Worm (Caenorhabditis elegans): ENCODE data around the gene cpg-19.

Gene cpg-19

ce11 chrX:16590230-16590629, 31.4 kb upstream of the cpg-19 start (continued):
- TF ChIP-seq cebp-1 (GFP tag; IDR thresholded peaks at IDR 0.05) (no peak), cebp-1 (tag; optimal IDR thresholded peaks at IDR 0.05) (no peak), egl-44 (GFP tag; IDR thresholded peaks at IDR 0.05) (no peak)

DNA sequence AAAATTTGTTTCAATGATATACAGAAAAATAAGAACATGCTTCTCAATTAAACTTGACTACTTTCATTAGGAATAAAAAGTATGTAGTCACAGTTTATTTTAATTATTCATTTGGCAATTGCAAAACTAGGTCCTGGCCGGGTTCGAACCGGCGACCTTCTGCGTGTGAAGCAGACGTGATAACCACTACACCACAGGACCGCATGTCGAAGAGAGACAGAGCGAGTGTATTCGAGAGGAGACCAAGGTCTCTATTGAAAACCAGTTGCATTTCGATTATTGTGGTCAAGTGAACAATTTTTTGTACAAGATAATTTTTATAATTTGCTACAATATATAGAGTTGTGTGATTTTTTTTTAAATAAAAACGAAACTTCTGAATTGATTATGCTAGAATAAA, 30.8 kb upstream of the cpg-19 start:
- no peak for TF ChIP-seq hlh-26 (GFP tag; conservative IDR thresholded peaks at IDR 0.05)
- peak in 1 of 2 experiments; percentile 67 for TF ChIP-seq let-607 (tag; optimal IDR thresholded peaks at IDR 0.05)
- peak; percentile 50 for TF ChIP-seq mes-4 (tag; optimal IDR thresholded peaks at IDR 0.05)
- TF ChIP-seq mcd-1 (GFP tag; IDR thresholded peaks at IDR 0.05), result peak; percentile 45; the same call in 1 of the 2 replicates
- TF ChIP-seq athp-1 (tag; optimal IDR thresholded peaks at IDR 0.05), result peak; percentile 37
- 0 out of 2 replicates have a peak, but pooled peaks have one; percentile 15 for TF ChIP-seq ztf-28 (GFP tag; IDR thresholded peaks at IDR 0.05)
- no peak for TF ChIP-seq ama-1 (optimal IDR thresholded peaks at IDR 0.05)
- TF ChIP-seq ama-1 (GFP tag; optimal IDR thresholded peaks at IDR 0.05), result peak; percentile 14 to 90
- no peak for TF ChIP-seq Y79H2A.3 (GFP tag; conservative IDR thresholded peaks at IDR 0.05)
- no peak for TF ChIP-seq C17E4.6 (GFP tag; IDR thresholded peaks at IDR 0.05)
- TF ChIP-seq sea-2 (GFP tag; IDR thresholded peaks at IDR 0.05), result no peak
- no peak for TF ChIP-seq sptf-2 (GFP tag; optimal IDR thresholded peaks at IDR 0.05)
- peak; percentile 93 for TF ChIP-seq rpc-1 (optimal IDR thresholded peaks at IDR 0.05)
- TF ChIP-seq rpc-1 (tag; optimal IDR thresholded peaks at IDR 0.05), result peak; percentile 85
- no peak for TF ChIP-seq ets-4 (GFP tag; optimal IDR thresholded peaks at IDR 0.05)
- no peak for TF ChIP-seq bed-1 (GFP tag; IDR thresholded peaks at IDR 0.05)
- TF ChIP-seq dpl-1 (GFP tag; optimal IDR thresholded peaks at IDR 0.05), result no peak
- no peak for TF ChIP-seq F57C9.4 (tag; optimal IDR thresholded peaks at IDR 0.05)
- no peak for TF ChIP-seq F22D6.2 (tag; optimal IDR thresholded peaks at IDR 0.05)
- TF ChIP-seq Y67H2A.10 (GFP tag; conservative IDR thresholded peaks at IDR 0.05), result no peak
- TF ChIP-seq K11D2.4 (GFP tag; IDR thresholded peaks at IDR 0.05), result 0 out of 2 replicates have a peak, but pooled peaks have one; percentile 47
- TF ChIP-seq mxl-1 (tag; optimal IDR thresholded peaks at IDR 0.05), result peak; percentile 72
- TF ChIP-seq F39B2.1 (GFP tag; IDR thresholded peaks at IDR 0.05), result no peak
- TF ChIP-seq him-1 (tag; optimal IDR thresholded peaks at IDR 0.05), result peak; percentile 72
- 0 out of 2 replicates have a peak, but pooled peaks have one; percentile 23 for TF ChIP-seq egrh-3 (GFP tag; IDR thresholded peaks at IDR 0.05)
- peak; percentile 58 for TF ChIP-seq snpc-1.1 (tag; optimal IDR thresholded peaks at IDR 0.05; ENCODE audit: insufficient read depth)
- no peak for TF ChIP-seq C06A6.2 (GFP tag; conservative IDR thresholded peaks at IDR 0.05)
- TF ChIP-seq hmg-1.2 (GFP tag; IDR thresholded peaks at IDR 0.05), result peak; percentile 84
- no peak for TF ChIP-seq xnd-1 (tag; optimal IDR thresholded peaks at IDR 0.05)
- TF ChIP-seq snpc-1.3 (tag; optimal IDR thresholded peaks at IDR 0.05; ENCODE audit: insufficient read depth), result peak; percentile 76
- TF ChIP-seq F37B4.10 (GFP tag; IDR thresholded peaks at IDR 0.05), result no peak
- peak; percentile 92 for TF ChIP-seq B0261.1 (tag; optimal IDR thresholded peaks at IDR 0.05)
- peak; percentile 26 for TF ChIP-seq efl-1 (GFP tag; optimal IDR thresholded peaks at IDR 0.05)
- TF ChIP-seq snpc-4 (GFP tag; optimal IDR thresholded peaks at IDR 0.05), result peak; percentile 73
- peak in 3 of 4 experiments; percentile 67 to 83 (median 72) for TF ChIP-seq snpc-4 (tag; optimal IDR thresholded peaks at IDR 0.05)
- TF ChIP-seq hmg-20 (GFP tag; IDR thresholded peaks at IDR 0.05), result peak; percentile 77; the same call in 1 of the 2 replicates
- TF ChIP-seq fkh-3 (tag; optimal IDR thresholded peaks at IDR 0.05), result no peak
- no peak for TF ChIP-seq B0336.3 (GFP tag; IDR thresholded peaks at IDR 0.05)
- no peak for TF ChIP-seq sdz-38 (tag; optimal IDR thresholded peaks at IDR 0.05)
- no peak for TF ChIP-seq hrde-1 (tag; optimal IDR thresholded peaks at IDR 0.05; ENCODE audit: borderline replicate concordance)
- TF ChIP-seq unc-130 (GFP tag; optimal IDR thresholded peaks at IDR 0.05), result peak; percentile 39
- no peak for TF ChIP-seq F33H1.4 (GFP tag; IDR thresholded peaks at IDR 0.05)
- peak; percentile 84 for TF ChIP-seq lin-26 (GFP tag; IDR thresholded peaks at IDR 0.05)
- TF ChIP-seq Y56A3A.18 (GFP tag; IDR thresholded peaks at IDR 0.05), result peak; percentile 65; the same call in 1 of the 2 replicates
- peak; percentile 60; the same call in 1 of the 2 replicates for TF ChIP-seq let-526 (GFP tag; IDR thresholded peaks at IDR 0.05)
